ENCODE assay signal across 1 fruit fly cellular context in genomic region chr3R:15342926-15343685, dm6.
TF ChIP-seq lines count a peak whose summit lies in the region.

TSS of gene Nagk (minus strand) at chr3R:15343256.

TF ChIP-seq in whole organism, embryonic, 481 proteins besides CTCF, POLR2A, EP300 and RAD21 (continued from another document and continues in another):
- TF ChIP-seq rib (GFP tag; IDR thresholded peaks at IDR 0.05; lab: Robert Waterston, UW) (0 out of 2 replicates have a peak, but pooled peaks have one; percentile 22), CG18764 (GFP tag; optimal IDR thresholded peaks at IDR 0.05; lab: Kevin White, UChicago) (no peak), Blimp-1 (GFP tag; optimal IDR thresholded peaks at IDR 0.05; lab: Kevin White, UChicago) (peak; percentile 28), CG8944 (GFP tag; optimal IDR thresholded peaks at IDR 0.05; lab: Kevin White, UChicago) (peak; percentile 35), Antp (GFP tag; optimal IDR thresholded peaks at IDR 0.05; lab: Kevin White, UChicago) (peak; percentile 20), CG4820 (GFP tag; optimal IDR thresholded peaks at IDR 0.05; lab: Kevin White, UChicago) (peak; percentile 53), CG10274 (GFP tag; optimal IDR thresholded peaks at IDR 0.05; lab: Kevin White, UChicago) (peak; percentile 56), CG43689 (GFP tag; IDR thresholded peaks at IDR 0.05; lab: Robert Waterston, UW) (0 out of 2 replicates have a peak, but pooled peaks have one; percentile 11), CG3281 (GFP tag; optimal IDR thresholded peaks at IDR 0.05; lab: Kevin White, UChicago) (peak; percentile 62), CG9215 (GFP tag; IDR thresholded peaks at IDR 0.05; lab: Robert Waterston, UW) (peak; percentile 21; the same call in 1 of the 2 replicates), fd64A (GFP tag; optimal IDR thresholded peaks at IDR 0.05; lab: Kevin White, UChicago) (no peak), shn (GFP tag; optimal IDR thresholded peaks at IDR 0.05; lab: Kevin White, UChicago) (peak; percentile 39), CG30020 (tag; optimal IDR thresholded peaks at IDR 0.05; lab: Kevin White, UChicago) (peak; percentile 4), HmgZ (tag; optimal IDR thresholded peaks at IDR 0.05; lab: Kevin White, UChicago) (peak; percentile 5), CG15696 (tag; optimal IDR thresholded peaks at IDR 0.05; lab: Kevin White, UChicago) (no peak), ssp (GFP tag; IDR thresholded peaks at IDR 0.05; lab: Robert Waterston, UW) (peak; percentile 46), CG13296 (GFP tag; optimal IDR thresholded peaks at IDR 0.05; lab: Kevin White, UChicago) (peak; percentile 40), Rx (GFP tag; IDR thresholded peaks at IDR 0.05; lab: Robert Waterston, UW) (no peak; the same call in 1 of the 2 replicates), BEAF-32 (GFP tag; optimal IDR thresholded peaks at IDR 0.05; lab: Kevin White, UChicago) (peak; percentile 14), CG14710 (tag; optimal IDR thresholded peaks at IDR 0.05; lab: Kevin White, UChicago) (peak; percentile 60), unpg (GFP tag; optimal IDR thresholded peaks at IDR 0.05; lab: Kevin White, UChicago) (peak; percentile 11), sug (tag; optimal IDR thresholded peaks at IDR 0.05; lab: Kevin White, UChicago) (peak; percentile 64), Sry-β (GFP tag; optimal IDR thresholded peaks at IDR 0.05; lab: Kevin White, UChicago) (no peak), ase (GFP tag; IDR thresholded peaks at IDR 0.05; lab: Robert Waterston, UW) (peak; percentile 4; the same call in 2 of the 3 replicates), CG18599 (GFP tag; optimal IDR thresholded peaks at IDR 0.05; lab: Kevin White, UChicago) (peak; percentile 65), Six4 (GFP tag; optimal IDR thresholded peaks at IDR 0.05; lab: Kevin White, UChicago) (peak; percentile 56), tll (GFP tag; optimal IDR thresholded peaks at IDR 0.05; lab: Kevin White, UChicago) (peak in 1 of 2 experiments; percentile 2), CG2712 (tag; optimal IDR thresholded peaks at IDR 0.05; lab: Kevin White, UChicago) (peak; percentile 59), CG8089 (GFP tag; optimal IDR thresholded peaks at IDR 0.05; lab: Kevin White, UChicago) (peak; percentile 19), MBD-R2 (GFP tag; IDR thresholded peaks at IDR 0.05; lab: Robert Waterston, UW) (peak; percentile 44), fd96Cb (tag; optimal IDR thresholded peaks at IDR 0.05; lab: Kevin White, UChicago) (peak; percentile 41), CG12104 (GFP tag; optimal IDR thresholded peaks at IDR 0.05; lab: Kevin White, UChicago) (peak; percentile 77), MESR4 (GFP tag; optimal IDR thresholded peaks at IDR 0.05; lab: Kevin White, UChicago) (peak; percentile 56), Ets65A (GFP tag; lab: Kevin White, UChicago) (peak; percentile 91), CG6654 (GFP tag; optimal IDR thresholded peaks at IDR 0.05; lab: Kevin White, UChicago) (peak; percentile 11), hbn (GFP tag; IDR thresholded peaks at IDR 0.05; lab: Robert Waterston, UW; ENCODE audit: partially characterized antibody) (no peak), nmo (GFP tag; optimal IDR thresholded peaks at IDR 0.05; lab: Kevin White, UChicago) (peak; percentile 82), Bgb (GFP tag; IDR thresholded peaks at IDR 0.05; lab: Robert Waterston, UW; ENCODE audit: partially characterized antibody) (peak; percentile 63; the same call in 1 of the 2 replicates), aop (GFP tag; IDR thresholded peaks at IDR 0.05; lab: Robert Waterston, UW) (0 out of 2 replicates have a peak, but pooled peaks have one; percentile 24), Ravus (GFP tag; IDR thresholded peaks at IDR 0.05; lab: Robert Waterston, UW) (no peak), CG14441 (GFP tag; IDR thresholded peaks at IDR 0.05; lab: Robert Waterston, UW) (peak; percentile 29), Spps (tag; optimal IDR thresholded peaks at IDR 0.05; lab: Kevin White, UChicago) (peak; percentile 26), CG18476 (GFP tag; optimal IDR thresholded peaks at IDR 0.05; lab: Kevin White, UChicago) (peak; percentile 80), lbe (GFP tag; optimal IDR thresholded peaks at IDR 0.05; lab: Kevin White, UChicago) (peak; percentile 55), CG1602 (GFP tag; optimal IDR thresholded peaks at IDR 0.05; lab: Kevin White, UChicago) (peak; percentile 57), CG17829 (tag; optimal IDR thresholded peaks at IDR 0.05; lab: Kevin White, UChicago) (peak; percentile 39), CG9609 (GFP tag; optimal IDR thresholded peaks at IDR 0.05; lab: Kevin White, UChicago) (peak; percentile 25), Max (GFP tag; optimal IDR thresholded peaks at IDR 0.05; lab: Kevin White, UChicago) (peak; percentile 67), Kr (GFP tag; optimal IDR thresholded peaks at IDR 0.05; lab: Kevin White, UChicago) (no peak), vnd (GFP tag; IDR thresholded peaks at IDR 0.05; lab: Robert Waterston, UW; ENCODE audit: partially characterized antibody) (no peak), CG7372 (GFP tag; IDR thresholded peaks at IDR 0.05; lab: Robert Waterston, UW) (no peak), CrebB (tag; optimal IDR thresholded peaks at IDR 0.05; lab: Kevin White, UChicago) (peak; percentile 40), PHDP (tag; optimal IDR thresholded peaks at IDR 0.05; lab: Kevin White, UChicago) (peak; percentile 48), ind (GFP tag; optimal IDR thresholded peaks at IDR 0.05; lab: Kevin White, UChicago) (peak; percentile 59), Fer1 (GFP tag; optimal IDR thresholded peaks at IDR 0.05; lab: Kevin White, UChicago) (peak; percentile 37), Hr78 (GFP tag; optimal IDR thresholded peaks at IDR 0.05; lab: Kevin White, UChicago) (peak in 1 of 2 experiments; percentile 48), pros (GFP tag; optimal IDR thresholded peaks at IDR 0.05; lab: Kevin White, UChicago) (no peak), CG12391 (tag; optimal IDR thresholded peaks at IDR 0.05; lab: Kevin White, UChicago) (peak; percentile 77), gsb-n (tag; optimal IDR thresholded peaks at IDR 0.05; lab: Kevin White, UChicago) (peak; percentile 39), tin (GFP tag; optimal IDR thresholded peaks at IDR 0.05; lab: Kevin White, UChicago) (peak; percentile 53), CG4424 (GFP tag; optimal IDR thresholded peaks at IDR 0.05; lab: Kevin White, UChicago) (peak; percentile 71), B-H1 (GFP tag; IDR thresholded peaks at IDR 0.05; lab: Robert Waterston, UW) (0 out of 3 replicates have a peak, but pooled peaks have one; percentile 19), az2 (GFP tag; optimal IDR thresholded peaks at IDR 0.05; lab: Kevin White, UChicago) (peak; percentile 72), CG32772 (GFP tag; IDR thresholded peaks at IDR 0.05; lab: Robert Waterston, UW) (no peak), pzg (GFP tag; optimal IDR thresholded peaks at IDR 0.05; lab: Kevin White, UChicago) (peak; percentile 34), eyg (GFP tag; optimal IDR thresholded peaks at IDR 0.05; lab: Kevin White, UChicago) (no peak), sens (GFP tag; lab: Kevin White, UChicago) (peak; percentile 95), phol (tag; optimal IDR thresholded peaks at IDR 0.05; lab: Kevin White, UChicago) (peak; percentile 66), mam (GFP tag; optimal IDR thresholded peaks at IDR 0.05; lab: Kevin White, UChicago) (peak; percentile 40), YL-1 (GFP tag; optimal IDR thresholded peaks at IDR 0.05; lab: Kevin White, UChicago) (peak; percentile 16), Eip74EF (GFP tag; optimal IDR thresholded peaks at IDR 0.05; lab: Kevin White, UChicago) (peak in 1 of 2 experiments; percentile 79), CG31388 (GFP tag; optimal IDR thresholded peaks at IDR 0.05; lab: Kevin White, UChicago) (peak; percentile 57), CG33213 (GFP tag; optimal IDR thresholded peaks at IDR 0.05; lab: Kevin White, UChicago) (peak; percentile 29), HLH54F (GFP tag; optimal IDR thresholded peaks at IDR 0.05; lab: Kevin White, UChicago) (peak; percentile 57), CG11504 (tag; optimal IDR thresholded peaks at IDR 0.05; lab: Kevin White, UChicago) (peak; percentile 76), NFAT (GFP tag; IDR thresholded peaks at IDR 0.05; lab: Robert Waterston, UW) (peak; percentile 58), odd (GFP tag; optimal IDR thresholded peaks at IDR 0.05; lab: Kevin White, UChicago) (peak; percentile 68), CG8924 (tag; optimal IDR thresholded peaks at IDR 0.05; lab: Kevin White, UChicago) (peak; percentile 79), slbo (GFP tag; IDR thresholded peaks at IDR 0.05; lab: Robert Waterston, UW) (peak; percentile 71), CG15011 (GFP tag; optimal IDR thresholded peaks at IDR 0.05; lab: Kevin White, UChicago) (peak; percentile 71), CG9727 (GFP tag; optimal IDR thresholded peaks at IDR 0.05; lab: Kevin White, UChicago) (peak; percentile 84), CG12769 (tag; optimal IDR thresholded peaks at IDR 0.05; lab: Kevin White, UChicago) (no peak), Atf3 (GFP tag; optimal IDR thresholded peaks at IDR 0.05; lab: Kevin White, UChicago) (peak; percentile 6), Trl (optimal IDR thresholded peaks at IDR 0.05; lab: Kevin White, UChicago) (no peak), Trl (GFP tag; optimal IDR thresholded peaks at IDR 0.05; lab: Kevin White, UChicago) (peak; percentile 37), Atf-2 (GFP tag; optimal IDR thresholded peaks at IDR 0.05; lab: Kevin White, UChicago) (peak; percentile 69), CG2120 (GFP tag; optimal IDR thresholded peaks at IDR 0.05; lab: Kevin White, UChicago) (peak; percentile 69), CG32532 (GFP tag; IDR thresholded peaks at IDR 0.05; lab: Robert Waterston, UW) (peak; percentile 54), pum (GFP tag; optimal IDR thresholded peaks at IDR 0.05; lab: Kevin White, UChicago) (peak; percentile 42), pfk (GFP tag; optimal IDR thresholded peaks at IDR 0.05; lab: Kevin White, UChicago) (no peak), CG13624 (GFP tag; optimal IDR thresholded peaks at IDR 0.05; lab: Kevin White, UChicago) (peak; percentile 67), zfh2 (GFP tag; optimal IDR thresholded peaks at IDR 0.05; lab: Kevin White, UChicago) (peak; percentile 64), sr (GFP tag; IDR thresholded peaks at IDR 0.05; lab: Robert Waterston, UW) (peak; percentile 24; the same call in 1 of the 3 replicates), CG1233 (GFP tag; optimal IDR thresholded peaks at IDR 0.05; lab: Kevin White, UChicago) (peak; percentile 61), CG15514 (GFP tag; optimal IDR thresholded peaks at IDR 0.05; lab: Kevin White, UChicago) (peak; percentile 27), CG2202 (tag; optimal IDR thresholded peaks at IDR 0.05; lab: Kevin White, UChicago) (peak; percentile 27), Sox102F (GFP tag; optimal IDR thresholded peaks at IDR 0.05; lab: Kevin White, UChicago) (peak; percentile 64), E2f2 (GFP tag; IDR thresholded peaks at IDR 0.05; lab: Robert Waterston, UW) (peak; percentile 87), CG34376 (GFP tag; optimal IDR thresholded peaks at IDR 0.05; lab: Kevin White, UChicago) (peak; percentile 50), bbx (GFP tag; IDR thresholded peaks at IDR 0.05; lab: Robert Waterston, UW; ENCODE audit: partially characterized antibody) (peak; percentile 45), Chrac-16 (GFP tag; optimal IDR thresholded peaks at IDR 0.05; lab: Kevin White, UChicago) (peak; percentile 62), HLHmδ (GFP tag; optimal IDR thresholded peaks at IDR 0.05; lab: Kevin White, UChicago) (no peak), Dad (GFP tag; optimal IDR thresholded peaks at IDR 0.05; lab: Kevin White, UChicago) (peak; percentile 54), esg (GFP tag; conservative IDR thresholded peaks at IDR 0.05; lab: Robert Waterston, UW) (0 out of 2 replicates have a peak, but pooled peaks have one; percentile 21), croc (GFP tag; conservative IDR thresholded peaks at IDR 0.05; lab: Robert Waterston, UW) (no peak), CG1529 (GFP tag; optimal IDR thresholded peaks at IDR 0.05; lab: Kevin White, UChicago) (peak; percentile 47), kah (GFP tag; optimal IDR thresholded peaks at IDR 0.05; lab: Kevin White, UChicago) (no peak), chn (GFP tag; optimal IDR thresholded peaks at IDR 0.05; lab: Kevin White, UChicago) (peak; percentile 43), Camta (GFP tag; optimal IDR thresholded peaks at IDR 0.05; lab: Kevin White, UChicago) (peak; percentile 40), dm (GFP tag; optimal IDR thresholded peaks at IDR 0.05; lab: Kevin White, UChicago) (peak; percentile 38), CG15601 (tag; optimal IDR thresholded peaks at IDR 0.05; lab: Kevin White, UChicago) (peak; percentile 14), luna (GFP tag; optimal IDR thresholded peaks at IDR 0.05; lab: Kevin White, UChicago) (no peak), ken (GFP tag; IDR thresholded peaks at IDR 0.05; lab: Robert Waterston, UW) (peak; percentile 48; the same call in 1 of the 3 replicates), crc (GFP tag; optimal IDR thresholded peaks at IDR 0.05; lab: Kevin White, UChicago) (peak; percentile 12), CG3838 (GFP tag; optimal IDR thresholded peaks at IDR 0.05; lab: Kevin White, UChicago) (no peak), Hr51 (GFP tag; optimal IDR thresholded peaks at IDR 0.05; lab: Kevin White, UChicago) (peak; percentile 13 to 68), CG7271 (tag; optimal IDR thresholded peaks at IDR 0.05; lab: Kevin White, UChicago) (no peak), HmgD (GFP tag; optimal IDR thresholded peaks at IDR 0.05; lab: Kevin White, UChicago) (no peak), disco-r (GFP tag; optimal IDR thresholded peaks at IDR 0.05; lab: Kevin White, UChicago) (peak; percentile 11), Tbp (GFP tag; optimal IDR thresholded peaks at IDR 0.05; lab: Kevin White, UChicago) (no peak), Side (GFP tag; optimal IDR thresholded peaks at IDR 0.05; lab: Kevin White, UChicago) (peak; percentile 69), Med (GFP tag; lab: Kevin White, UChicago) (peak; percentile 89), CG13424 (tag; optimal IDR thresholded peaks at IDR 0.05; lab: Kevin White, UChicago) (peak; percentile 52), CG12071 (GFP tag; optimal IDR thresholded peaks at IDR 0.05; lab: Kevin White, UChicago) (peak; percentile 4), CG3407 (GFP tag; optimal IDR thresholded peaks at IDR 0.05; lab: Kevin White, UChicago) (peak; percentile 32), E2f1 (GFP tag; IDR thresholded peaks at IDR 0.05; lab: Robert Waterston, UW) (0 out of 2 replicates have a peak, but pooled peaks have one; percentile 35), CG4707 (GFP tag; optimal IDR thresholded peaks at IDR 0.05; lab: Kevin White, UChicago) (no peak), H2.0 (GFP tag; IDR thresholded peaks at IDR 0.05; lab: Robert Waterston, UW) (peak; percentile 44; the same call in 1 of the 2 replicates), fu2 (GFP tag; optimal IDR thresholded peaks at IDR 0.05; lab: Kevin White, UChicago) (peak; percentile 24), cwo (GFP tag; optimal IDR thresholded peaks at IDR 0.05; lab: Kevin White, UChicago) (peak; percentile 56)
